Worm (Caenorhabditis elegans) whole organism, midembryonic: ENCODE data around the gene F53C3.4.
A peak's percentile ranks its signal among the peaks of the same experiment; 100 is the strongest.

Experiments used
- T22C8.4 ChIP-seq: fragments of 200-800 bp; sonication (Bioruptor generic); IDR thresholded peaks from 2 replicates; pipeline ENCODE4 v1.3.6; 2022; ENCODE audit warnings: missing genetic modification characterization, missing compliant biosample characterization
- cog-1 ChIP-seq: sonication (generic microtip); optimal IDR thresholded peaks from 2 replicates; lab custom pipeline; 2016; ENCODE audit warnings: missing genetic modification characterization, missing compliant biosample characterization
- flt-1 ChIP-seq: fragments of 200-800 bp; sonication (Bioruptor generic); IDR thresholded peaks from 2 replicates; pipeline ENCODE4 v1.3.6; 2022; ENCODE audit warnings: missing genetic modification characterization, missing compliant biosample characterization
- klf-2 ChIP-seq: fragments of 200-800 bp; sonication (Bioruptor generic); conservative IDR thresholded peaks from 2 replicates; pipeline ENCODE4 v1.3.6; 2022; ENCODE audit warnings: missing genetic modification reagents, missing genetic modification characterization, missing compliant biosample characterization
- med-1 ChIP-seq: sonication (generic microtip); optimal IDR thresholded peaks from 2 replicates; lab custom pipeline; 2017; ENCODE audit warnings: missing genetic modification characterization, mild to moderate bottlenecking, missing compliant biosample characterization, antibody characterized with exemption, missing genetic modification reagents; ENCODE audit not compliant: insufficient read depth
- ref-1 ChIP-seq: fragments of 200-800 bp; sonication (Bioruptor generic); conservative IDR thresholded peaks from 2 replicates; pipeline ENCODE4 v1.3.6; 2022; ENCODE audit warnings: missing genetic modification reagents, missing genetic modification characterization, missing compliant biosample characterization
- tab-1 ChIP-seq: fragments of 200-800 bp; sonication (Bioruptor generic); IDR thresholded peaks from 2 replicates; pipeline ENCODE4 v1.3.6; 2022; ENCODE audit warnings: missing genetic modification characterization, missing compliant biosample characterization
- ztf-23 ChIP-seq: fragments of 200-800 bp; sonication (Bioruptor generic); IDR thresholded peaks from 2 replicates; pipeline ENCODE4 v1.3.6; 2022; ENCODE audit warnings: missing genetic modification reagents, missing genetic modification characterization, missing compliant biosample characterization
- ztf-29 ChIP-seq: fragments of 200-800 bp; sonication (Bioruptor generic); IDR thresholded peaks from 2 replicates; pipeline ENCODE4 v1.3.6; 2022; ENCODE audit warnings: missing genetic modification reagents, missing genetic modification characterization, missing compliant biosample characterization

F53C3.4 gene

DNA sequence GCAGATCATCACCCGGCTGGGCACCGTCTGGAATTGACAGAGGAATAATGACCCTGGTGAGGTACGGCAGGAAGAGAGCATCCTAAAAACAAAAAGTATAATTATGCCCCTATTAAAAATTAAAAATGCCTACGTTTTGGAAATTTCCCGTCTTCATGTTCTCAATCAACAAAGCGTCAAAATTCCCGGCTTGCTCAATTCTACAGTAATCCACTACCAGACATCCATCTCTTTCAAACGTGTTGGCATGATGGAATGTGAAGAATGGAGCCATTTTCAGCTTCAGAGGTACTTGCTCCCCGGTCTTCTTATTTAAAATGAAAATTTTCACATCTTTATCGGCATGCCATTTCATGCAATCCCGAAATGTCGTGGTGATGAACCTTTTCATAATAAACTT, 8.1 kb downstream of the F53C3.4 start:
- TF ChIP-seq klf-2 (GFP tag; lab: Robert Waterston, UW): no peak
- no peak for TF ChIP-seq T22C8.4 (GFP tag; lab: Robert Waterston, UW)
- no peak for TF ChIP-seq cog-1
- no peak for TF ChIP-seq flt-1 (GFP tag; lab: Robert Waterston, UW)
- no peak for TF ChIP-seq ztf-23 (GFP tag; lab: Robert Waterston, UW)
- TF ChIP-seq tab-1 (GFP tag; lab: Robert Waterston, UW): no peak
- TF ChIP-seq med-1 (GFP tag; lab: Kevin White, UChicago): no peak

- TF ChIP-seq med-1 (GFP tag; lab: Kevin White, UChicago) (no peak), klf-2 (GFP tag; lab: Robert Waterston, UW) (no peak), T22C8.4 (GFP tag; lab: Robert Waterston, UW) (no peak), cog-1 (no peak), ztf-29 (GFP tag; lab: Robert Waterston, UW) (no peak), tab-1 (GFP tag; lab: Robert Waterston, UW) (no peak), ref-1 (GFP tag; lab: Robert Waterston, UW) (no peak), flt-1 (GFP tag; lab: Robert Waterston, UW) (no peak), ztf-23 (GFP tag; lab: Robert Waterston, UW) (no peak)
These were observed 9.5 kb downstream of the F53C3.4 start, which contains the start of gene bcmo-2 for ce11 chrII:3910737-3911136. Gene bcmo-2, minus strand, starts transcription at chrII:3910837.

- TF ChIP-seq klf-2 (GFP tag; lab: Robert Waterston, UW) (no peak), flt-1 (GFP tag; lab: Robert Waterston, UW) (no peak), tab-1 (GFP tag; lab: Robert Waterston, UW) (no peak), med-1 (GFP tag; lab: Kevin White, UChicago) (no peak), cog-1 (no peak), ztf-29 (GFP tag; lab: Robert Waterston, UW) (no peak), T22C8.4 (GFP tag; lab: Robert Waterston, UW) (no peak), ref-1 (GFP tag; lab: Robert Waterston, UW) (no peak), ztf-23 (GFP tag; lab: Robert Waterston, UW) (no peak)
These were observed 10.1 kb downstream of the F53C3.4 start for ce11 chrII:3911284-3911683.

- TF ChIP-seq T22C8.4 (GFP tag; lab: Robert Waterston, UW) (no peak), cog-1 (no peak), ztf-29 (GFP tag; lab: Robert Waterston, UW) (no peak)
These were observed 10.5 kb downstream of the F53C3.4 start, which contains the start of gene F53C3.1 for ce11 chrII:3911716-3912115. Gene F53C3.1, plus strand, starts transcription at chrII:3912016.

ce11 chrII:3913673-3914072, 12.5 kb downstream of the F53C3.4 start:
- TF ChIP-seq cog-1: no peak
- peak; percentile 33; the same call in 1 of the 2 replicates for TF ChIP-seq T22C8.4 (GFP tag; lab: Robert Waterston, UW)
- TF ChIP-seq klf-2 (GFP tag; lab: Robert Waterston, UW): no peak

- TF ChIP-seq ztf-23 (GFP tag; lab: Robert Waterston, UW): no peak
- no peak for TF ChIP-seq ztf-29 (GFP tag; lab: Robert Waterston, UW)
- TF ChIP-seq ref-1 (GFP tag; lab: Robert Waterston, UW): no peak
- TF ChIP-seq flt-1 (GFP tag; lab: Robert Waterston, UW): no peak
- TF ChIP-seq klf-2 (GFP tag; lab: Robert Waterston, UW): no peak
- TF ChIP-seq cog-1: no peak
- no peak for TF ChIP-seq med-1 (GFP tag; lab: Kevin White, UChicago)
- no peak for TF ChIP-seq T22C8.4 (GFP tag; lab: Robert Waterston, UW)
- no peak for TF ChIP-seq tab-1 (GFP tag; lab: Robert Waterston, UW)
These were observed 16.9 kb downstream of the F53C3.4 start for ce11 chrII:3917985-3918633.

ce11 chrII:3920611-3921010, 19.4 kb downstream of the F53C3.4 start:
- TF ChIP-seq cog-1 (no peak), T22C8.4 (GFP tag; lab: Robert Waterston, UW) (no peak), ztf-23 (GFP tag; lab: Robert Waterston, UW) (no peak), med-1 (GFP tag; lab: Kevin White, UChicago) (no peak), flt-1 (GFP tag; lab: Robert Waterston, UW) (no peak), ref-1 (GFP tag; lab: Robert Waterston, UW) (no peak), ztf-29 (GFP tag; lab: Robert Waterston, UW) (no peak), tab-1 (GFP tag; lab: Robert Waterston, UW) (no peak), klf-2 (GFP tag; lab: Robert Waterston, UW) (no peak)

- TF ChIP-seq flt-1 (GFP tag; lab: Robert Waterston, UW) (no peak), ztf-29 (GFP tag; lab: Robert Waterston, UW) (no peak), klf-2 (GFP tag; lab: Robert Waterston, UW) (no peak), T22C8.4 (GFP tag; lab: Robert Waterston, UW) (no peak), cog-1 (no peak), tab-1 (GFP tag; lab: Robert Waterston, UW) (no peak), ref-1 (GFP tag; lab: Robert Waterston, UW) (no peak), med-1 (GFP tag; lab: Kevin White, UChicago) (no peak), ztf-23 (GFP tag; lab: Robert Waterston, UW) (no peak)
These were observed 21.5 kb downstream of the F53C3.4 start for ce11 chrII:3922696-3923095.

DNA sequence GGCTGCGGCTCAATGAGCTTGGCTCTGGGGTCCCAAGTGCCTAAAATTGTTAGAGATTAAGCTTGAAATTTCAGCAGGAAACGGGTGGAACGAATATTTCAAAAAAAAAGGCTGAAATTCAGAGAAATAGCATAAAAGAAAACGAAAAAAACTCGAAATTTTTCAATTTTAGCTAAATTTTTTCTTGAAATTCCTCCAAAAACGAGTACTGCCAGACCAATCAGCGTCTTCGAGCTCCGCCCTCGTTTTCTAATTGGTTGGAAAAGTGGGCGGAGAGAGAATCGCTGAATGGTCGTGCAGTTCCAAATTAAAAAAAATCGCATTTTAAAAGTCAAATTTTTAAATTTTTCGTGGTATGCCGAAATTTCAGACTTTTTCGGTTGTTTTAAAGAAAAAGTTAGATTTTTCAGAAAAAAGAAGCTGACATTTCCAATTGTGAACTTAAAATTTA, 26.8 kb downstream of the F53C3.4 start, which contains the start of gene plpp-1.1:
TSS of gene plpp-1.1 (minus strand) at position 51 of the 451 bp plus-strand sequence.
- TF ChIP-seq tab-1 (GFP tag; lab: Robert Waterston, UW): no peak
- TF ChIP-seq klf-2 (GFP tag; lab: Robert Waterston, UW): no peak
- no peak for TF ChIP-seq flt-1 (GFP tag; lab: Robert Waterston, UW)
- TF ChIP-seq ztf-23 (GFP tag; lab: Robert Waterston, UW): no peak
- TF ChIP-seq ztf-29 (GFP tag; lab: Robert Waterston, UW): no peak
- no peak for TF ChIP-seq ref-1 (GFP tag; lab: Robert Waterston, UW)
- no peak for TF ChIP-seq med-1 (GFP tag; lab: Kevin White, UChicago)
- TF ChIP-seq T22C8.4 (GFP tag; lab: Robert Waterston, UW): no peak
- TF ChIP-seq cog-1: no peak
